Worm (Caenorhabditis elegans) whole organism, mixed stage, embryonic: Measurements from ENCODE around the gene nfyb-1.
"Not testable (repeated sequence)": the region's sequence is repeated elsewhere in the genome, so short reads cannot be mapped to it uniquely, and the experiment has no call there.

ENCODE experiments used
- lin-32 ChIP-seq: fragments of 200-800 bp; sonication (Bioruptor generic); optimal IDR thresholded peaks from 2 replicates; lab custom pipeline; 2018; ENCODE audit warnings: mild to moderate bottlenecking, missing genetic modification characterization, missing compliant biosample characterization
- nhr-237 ChIP-seq: fragments of 150-350 bp; optimal IDR thresholded peaks from 2 replicates; lab custom pipeline; 2014; ENCODE audit warnings: missing biosample characterization, missing genetic modification characterization

ce11 chrII:441102-441501 is 26.1 kb downstream of the nfyb-1 start, which contains the start of gene C24H12.1:
- not testable (repeated sequence) for TF ChIP-seq nhr-237; lin-32 (GFP tag; lab: Kevin White, UChicago)
